Worm (Caenorhabditis elegans): Measurements from ENCODE around the gene nhr-141.

nhr-141 gene

DNA sequence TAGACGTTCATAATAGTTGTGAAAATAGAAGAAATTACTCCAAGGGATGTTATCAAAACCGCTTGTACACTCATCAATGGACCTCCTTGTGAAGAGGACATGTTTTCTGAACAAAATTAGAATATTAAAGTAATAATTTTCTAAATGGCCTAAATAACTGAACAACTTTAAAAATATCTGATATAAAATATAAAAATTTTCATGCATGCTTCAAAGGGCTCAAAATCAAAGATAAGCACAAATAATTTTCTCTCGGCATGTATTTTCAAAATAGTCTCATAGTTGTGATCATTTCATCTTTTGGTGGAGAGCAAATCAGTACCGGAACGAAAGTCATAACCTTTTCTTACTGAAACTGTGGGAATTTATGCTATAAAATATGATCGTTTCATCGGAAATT, 40.5 kb downstream of the nhr-141 start, which contains the start of gene srbc-8:
srbc-8 (minus strand) TSS at position 101 of the 400 bp plus-strand sequence.
- no peak for TF ChIP-seq ref-2 (tag; optimal IDR thresholded peaks at IDR 0.05)
- no peak for TF ChIP-seq ceh-18 (tag; optimal IDR thresholded peaks at IDR 0.05)
- no peak for TF ChIP-seq C08G9.2 (tag; optimal IDR thresholded peaks at IDR 0.05)
- no peak for TF ChIP-seq dmd-4 (tag; optimal IDR thresholded peaks at IDR 0.05; ENCODE audit: borderline replicate concordance)
- no peak for TF ChIP-seq sdc-2 (tag; optimal IDR thresholded peaks at IDR 0.05)
- TF ChIP-seq pat-9 (tag; optimal IDR thresholded peaks at IDR 0.05): no peak
- TF ChIP-seq ceh-19 (GFP tag; optimal IDR thresholded peaks at IDR 0.05): no peak
- no peak for TF ChIP-seq hlh-13 (GFP tag; optimal IDR thresholded peaks at IDR 0.05)
- TF ChIP-seq pqm-1 (tag; optimal IDR thresholded peaks at IDR 0.05): no peak
- no peak for TF ChIP-seq lin-11 (tag; optimal IDR thresholded peaks at IDR 0.05)
- no peak for TF ChIP-seq unc-42 (tag; optimal IDR thresholded peaks at IDR 0.05)
- no peak for TF ChIP-seq dve-1 (tag; optimal IDR thresholded peaks at IDR 0.05)
- TF ChIP-seq ttx-3 (tag; optimal IDR thresholded peaks at IDR 0.05): no peak
- TF ChIP-seq ceh-30 (tag; optimal IDR thresholded peaks at IDR 0.05): no peak
- TF ChIP-seq nhr-232 (tag; optimal IDR thresholded peaks at IDR 0.05): no peak
- no peak for TF ChIP-seq ceh-22 (tag; optimal IDR thresholded peaks at IDR 0.05)
- TF ChIP-seq ceh-31 (tag; optimal IDR thresholded peaks at IDR 0.05): no peak
- TF ChIP-seq pha-4 (tag; optimal IDR thresholded peaks at IDR 0.05): no peak
- no peak for TF ChIP-seq ceh-34 (tag; optimal IDR thresholded peaks at IDR 0.05)

DNA sequence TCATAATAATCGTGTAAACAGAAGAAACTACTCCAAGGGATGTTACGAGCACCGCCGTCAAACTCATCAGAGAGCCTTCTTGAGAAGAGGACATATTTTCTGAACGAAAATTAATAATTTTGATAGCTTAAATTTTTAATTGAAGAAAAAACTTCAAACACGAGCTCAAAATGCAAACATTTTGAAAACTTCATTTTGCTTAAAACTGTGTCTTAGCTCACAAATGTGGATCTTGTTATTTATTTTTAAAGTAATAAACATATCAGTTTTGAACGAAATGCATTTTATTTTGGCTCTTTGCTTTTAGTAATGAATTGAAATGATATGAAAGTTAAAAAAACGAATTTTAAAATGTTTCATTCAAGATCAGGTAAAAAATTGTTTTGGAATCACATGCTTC, 43.1 kb downstream of the nhr-141 start, which contains the start of gene srbc-7:
srbc-7 (minus strand) TSS at position 101 of the 400 bp plus-strand sequence.
- TF ChIP-seq hlh-15 (tag; optimal IDR thresholded peaks at IDR 0.05) (no peak), ztf-16 (tag; optimal IDR thresholded peaks at IDR 0.05) (no peak), npax-4 (tag; optimal IDR thresholded peaks at IDR 0.05) (no peak), gmeb-2 (tag; optimal IDR thresholded peaks at IDR 0.05) (no peak), T23F11.4 (GFP tag; optimal IDR thresholded peaks at IDR 0.05) (no peak)

DNA sequence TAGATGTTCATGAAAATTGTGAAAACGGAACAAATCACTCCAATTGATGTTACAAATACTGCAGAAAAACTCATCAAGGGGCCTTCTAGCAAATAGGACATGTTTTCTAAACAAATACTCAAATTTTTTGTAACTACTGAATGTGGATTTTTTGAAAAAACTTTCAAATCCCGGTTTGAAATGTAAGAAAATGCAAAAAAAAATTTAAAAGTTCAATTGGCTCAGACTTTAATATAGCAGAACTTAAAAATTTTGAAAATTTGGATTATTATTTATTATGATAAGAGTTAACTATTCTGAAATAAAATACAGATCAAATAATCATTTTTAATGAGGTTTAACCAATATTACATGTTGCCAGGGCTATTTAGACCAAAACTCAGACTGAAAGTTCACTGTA, 45.9 kb downstream of the nhr-141 start, which contains the start of gene srbc-9:
srbc-9 (minus strand) TSS at position 101 of the 400 bp plus-strand sequence.
- TF ChIP-seq elt-4 (tag; optimal IDR thresholded peaks at IDR 0.05) (no peak), hlh-13 (GFP tag; optimal IDR thresholded peaks at IDR 0.05) (no peak), fkh-10 (GFP tag; optimal IDR thresholded peaks at IDR 0.05) (no peak), pax-1 (tag; optimal IDR thresholded peaks at IDR 0.05) (no peak), pat-9 (tag; optimal IDR thresholded peaks at IDR 0.05) (no peak), ceh-34 (tag; optimal IDR thresholded peaks at IDR 0.05) (no peak), gmeb-2 (tag; optimal IDR thresholded peaks at IDR 0.05) (no peak), che-1 (tag; optimal IDR thresholded peaks at IDR 0.05) (no peak), ama-1 (optimal IDR thresholded peaks at IDR 0.05) (no peak), ceh-2 (tag; optimal IDR thresholded peaks at IDR 0.05) (no peak), unc-42 (tag; optimal IDR thresholded peaks at IDR 0.05) (no peak), ceh-31 (tag; optimal IDR thresholded peaks at IDR 0.05) (no peak), sox-4 (tag; optimal IDR thresholded peaks at IDR 0.05) (no peak), pag-3 (tag; optimal IDR thresholded peaks at IDR 0.05; ENCODE audit: borderline replicate concordance) (no peak), hlh-15 (tag; optimal IDR thresholded peaks at IDR 0.05) (no peak), syd-9 (tag; optimal IDR thresholded peaks at IDR 0.05) (no peak), ceh-22 (tag; optimal IDR thresholded peaks at IDR 0.05) (no peak), nfya-1 (tag; optimal IDR thresholded peaks at IDR 0.05) (no peak), tbx-2 (tag; optimal IDR thresholded peaks at IDR 0.05) (no peak), C08G9.2 (tag; optimal IDR thresholded peaks at IDR 0.05) (no peak)

DNA sequence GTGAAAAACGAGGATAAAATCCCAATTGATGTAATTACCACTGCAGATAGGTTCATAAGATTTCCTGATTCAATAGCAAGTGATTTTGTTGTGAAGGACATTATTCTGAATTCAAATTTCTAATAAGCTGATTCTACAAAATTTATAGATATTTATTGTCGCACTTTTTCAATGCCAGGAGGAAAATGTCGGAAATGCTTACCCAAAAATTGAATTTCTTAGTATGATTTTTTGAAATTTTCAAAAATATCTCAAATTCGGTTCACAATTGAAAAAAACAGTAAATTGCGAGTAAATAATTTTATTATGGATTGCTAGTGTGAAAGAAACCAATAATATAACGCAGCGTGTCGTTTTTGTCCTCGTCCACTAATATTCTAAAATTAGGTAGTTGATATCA, 48.5 kb downstream of the nhr-141 start, which contains the start of gene srbc-10:
srbc-10 (minus strand) TSS at position 101 of the 400 bp plus-strand sequence.
- TF ChIP-seq C08G9.2 (tag; optimal IDR thresholded peaks at IDR 0.05): no peak
- no peak for TF ChIP-seq ceh-9 (tag; optimal IDR thresholded peaks at IDR 0.05)
- TF ChIP-seq sdc-2 (tag; optimal IDR thresholded peaks at IDR 0.05): no peak
- TF ChIP-seq ceh-18 (tag; optimal IDR thresholded peaks at IDR 0.05): no peak
- TF ChIP-seq F13H6.1 (tag; optimal IDR thresholded peaks at IDR 0.05): no peak
- TF ChIP-seq pat-9 (tag; optimal IDR thresholded peaks at IDR 0.05): no peak
- TF ChIP-seq elt-4 (tag; optimal IDR thresholded peaks at IDR 0.05): no peak
- TF ChIP-seq che-1 (tag; optimal IDR thresholded peaks at IDR 0.05): no peak
